Worm (Caenorhabditis elegans): ENCODE measurements around the gene nlp-63.

DNA sequence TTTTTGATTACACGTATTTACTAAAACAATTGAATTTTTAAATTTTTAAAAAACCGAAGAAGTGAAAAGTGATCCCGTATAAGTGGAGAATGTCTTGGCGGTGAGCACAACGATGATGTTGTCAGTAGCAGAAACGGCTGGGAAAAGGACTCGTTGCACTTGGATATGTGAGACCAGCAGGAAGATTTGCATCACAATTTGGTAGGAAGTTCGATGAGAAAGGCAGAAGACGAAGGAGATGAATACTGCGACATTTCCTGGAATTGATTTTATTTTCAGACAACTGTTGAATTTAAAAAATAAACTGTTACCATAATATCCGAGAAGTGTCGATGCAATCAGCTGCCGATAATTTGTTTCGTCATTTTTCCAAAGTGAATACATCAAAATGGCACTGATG lies 44.7 kb downstream of the nlp-63 start, which contains the start of gene R05H5.4:
- TF ChIP-seq Y79H2A.3 (GFP tag; conservative IDR thresholded peaks at IDR 0.05): no peak
- no peak for TF ChIP-seq pha-4 (tag; optimal IDR thresholded peaks at IDR 0.05)
- TF ChIP-seq sdz-38 (tag; optimal IDR thresholded peaks at IDR 0.05): no peak
- no peak for TF ChIP-seq zfh-2 (GFP tag; conservative IDR thresholded peaks at IDR 0.05)
- TF ChIP-seq sea-2 (GFP tag; IDR thresholded peaks at IDR 0.05): no peak

Data from whole organism, young adult.